Worm (Caenorhabditis elegans): ENCODE measurements around the gene gpcp-1.

The gpcp-1 gene

ce11 chrX:3127626-3128142, 17.3 kb upstream of the gpcp-1 start (continued):
- TF ChIP-seq nhr-12 (tag; optimal IDR thresholded peaks at IDR 0.05), result no peak
- peak; percentile 43 for TF ChIP-seq R02D3.7 (tag; optimal IDR thresholded peaks at IDR 0.05)
- TF ChIP-seq ceh-16 (tag; optimal IDR thresholded peaks at IDR 0.05), result no peak
- TF ChIP-seq sea-2 (GFP tag; optimal IDR thresholded peaks at IDR 0.05), result no peak
- TF ChIP-seq nfya-1 (tag; optimal IDR thresholded peaks at IDR 0.05; ENCODE audit: insufficient read depth), result peak; percentile 92
- TF ChIP-seq skn-1 (tag; optimal IDR thresholded peaks at IDR 0.05), result peak; percentile 87
- no peak for TF ChIP-seq nhr-28 (tag; optimal IDR thresholded peaks at IDR 0.05)
- TF ChIP-seq mdl-1 (tag; optimal IDR thresholded peaks at IDR 0.05), result peak; percentile 54
- peak; percentile 28 for TF ChIP-seq fkh-2 (tag; optimal IDR thresholded peaks at IDR 0.05)
- TF ChIP-seq pqm-1 (tag; optimal IDR thresholded peaks at IDR 0.05), result peak; percentile 72
- TF ChIP-seq ceh-9 (tag; optimal IDR thresholded peaks at IDR 0.05), result no peak
- no peak for TF ChIP-seq eor-1 (tag; optimal IDR thresholded peaks at IDR 0.05)
- TF ChIP-seq aly-2 (tag; optimal IDR thresholded peaks at IDR 0.05), result peak; percentile 11
- peak; percentile 80 for TF ChIP-seq ceh-28 (tag; optimal IDR thresholded peaks at IDR 0.05)
- TF ChIP-seq tbx-2 (tag; optimal IDR thresholded peaks at IDR 0.05), result peak; percentile 86
- peak; percentile 93 for TF ChIP-seq fos-1 (tag; optimal IDR thresholded peaks at IDR 0.05)
- TF ChIP-seq nhr-23 (tag; optimal IDR thresholded peaks at IDR 0.05), result peak; percentile 79
- TF ChIP-seq egl-27 (tag; optimal IDR thresholded peaks at IDR 0.05), result peak; percentile 86
- TF ChIP-seq pha-4 (tag; optimal IDR thresholded peaks at IDR 0.05), result peak; percentile 98
- peak in 1 of 3 experiments; percentile 4 for TF ChIP-seq elt-3 (tag; optimal IDR thresholded peaks at IDR 0.05)

DNA sequence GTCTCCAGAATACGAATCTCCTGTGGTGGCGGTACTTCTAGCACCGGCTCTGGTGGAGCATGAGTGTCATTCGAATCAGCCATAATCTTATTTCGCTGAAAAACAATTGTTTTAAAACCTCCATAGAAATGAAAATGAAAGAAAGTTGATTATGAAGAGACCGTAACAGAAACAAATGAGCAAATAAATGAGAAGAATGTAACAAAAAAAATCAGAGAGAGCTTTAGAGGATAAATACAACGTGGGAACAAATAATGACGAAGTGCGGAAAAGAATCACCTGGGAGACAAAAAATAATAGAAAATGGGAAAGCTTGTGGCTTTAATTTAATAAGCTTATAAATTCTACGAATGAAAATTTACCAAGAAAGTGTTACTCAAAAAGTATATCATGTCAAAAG, 16.6 kb upstream of the gpcp-1 start, which contains the start of gene spc-1:
spc-1 (minus strand) TSS at position 101 of the 400 bp plus-strand sequence.
- peak; percentile 47 for TF ChIP-seq pqm-1 (tag; optimal IDR thresholded peaks at IDR 0.05)
- TF ChIP-seq aly-2 (tag; optimal IDR thresholded peaks at IDR 0.05), result no peak
- TF ChIP-seq egl-5 (tag; optimal IDR thresholded peaks at IDR 0.05), result no peak
- no peak for TF ChIP-seq lin-15B (tag; optimal IDR thresholded peaks at IDR 0.05)

- TF ChIP-seq lin-39 (tag; optimal IDR thresholded peaks at IDR 0.05) (peak; percentile 89), nhr-237 (tag; optimal IDR thresholded peaks at IDR 0.05) (no peak), hmg-11 (tag; optimal IDR thresholded peaks at IDR 0.05) (peak; percentile 54), elt-2 (tag; optimal IDR thresholded peaks at IDR 0.05) (no peak), nfya-1 (tag; optimal IDR thresholded peaks at IDR 0.05; ENCODE audit: insufficient read depth) (peak; percentile 49), fkh-10 (GFP tag; optimal IDR thresholded peaks at IDR 0.05) (peak; percentile 12)
Measured at ce11 chrX:3126233-3126632, 15.8 kb upstream of the gpcp-1 start.

DNA sequence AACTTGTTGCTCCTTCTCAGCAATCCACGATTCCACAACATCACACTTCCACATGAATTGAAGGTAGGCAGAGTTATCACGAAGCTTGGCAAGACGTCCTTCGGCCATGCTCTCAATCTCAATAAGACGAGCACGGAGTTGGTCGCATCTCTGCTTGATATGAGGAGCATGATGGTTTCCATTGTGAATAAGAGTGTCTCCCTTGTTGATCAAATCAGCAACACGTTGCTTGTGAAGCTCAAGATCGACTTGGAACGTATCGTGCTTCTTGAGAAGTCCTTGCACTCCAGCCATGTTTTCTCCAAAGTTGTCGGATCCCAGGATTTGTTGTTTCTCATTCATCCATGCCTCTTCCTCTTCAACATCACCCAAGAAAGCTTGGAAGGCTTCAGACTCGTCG, 9.2 kb upstream of the gpcp-1 start:
- TF ChIP-seq nhr-23 (tag; optimal IDR thresholded peaks at IDR 0.05) (no peak), ztf-4 (tag; optimal IDR thresholded peaks at IDR 0.05) (no peak), aly-2 (tag; optimal IDR thresholded peaks at IDR 0.05) (no peak), lin-39 (tag; optimal IDR thresholded peaks at IDR 0.05) (no peak), tbx-2 (tag; optimal IDR thresholded peaks at IDR 0.05) (no peak), egl-27 (tag; optimal IDR thresholded peaks at IDR 0.05) (no peak), ceh-16 (tag; optimal IDR thresholded peaks at IDR 0.05) (no peak), elt-2 (tag; optimal IDR thresholded peaks at IDR 0.05) (no peak), nhr-76 (tag; optimal IDR thresholded peaks at IDR 0.05) (no peak), zag-1 (tag; optimal IDR thresholded peaks at IDR 0.05) (no peak), daf-12 (tag; optimal IDR thresholded peaks at IDR 0.05) (no peak)

DNA sequence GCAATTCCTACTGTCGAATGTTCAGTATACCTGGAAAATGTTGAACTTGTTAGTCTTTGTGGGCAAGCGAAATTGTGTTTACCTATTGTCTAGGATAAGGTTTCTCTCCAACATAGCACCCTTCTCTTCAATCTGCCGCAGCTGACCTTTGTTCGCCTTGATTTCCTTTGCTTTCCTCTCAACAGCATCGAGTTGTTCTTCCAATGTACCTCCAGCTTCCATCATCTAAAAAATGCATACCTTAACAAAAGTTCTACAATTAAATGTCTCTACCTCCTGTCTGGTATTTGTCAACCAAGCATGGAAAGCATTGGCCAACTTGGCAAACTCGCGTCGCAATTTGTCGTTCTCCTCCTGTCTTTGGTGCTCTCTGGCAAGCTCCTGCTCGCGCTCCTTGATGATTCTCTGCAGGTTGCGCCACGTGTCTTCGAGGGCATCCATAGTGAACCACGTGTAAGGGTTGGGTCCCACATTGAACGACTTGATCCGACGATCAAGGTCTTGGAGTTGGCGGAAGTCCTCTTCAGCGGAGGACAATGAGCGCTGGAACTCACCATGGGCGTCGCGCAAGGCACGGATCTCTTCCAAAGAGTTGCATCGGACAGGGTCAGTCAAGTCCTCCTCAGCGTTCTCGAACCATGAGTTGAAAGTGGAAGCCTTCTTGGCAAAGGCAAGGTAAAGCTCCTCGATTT, 8.3 kb upstream of the gpcp-1 start:
- TF ChIP-seq nhr-28 (tag; optimal IDR thresholded peaks at IDR 0.05) (no peak), fkh-2 (tag; optimal IDR thresholded peaks at IDR 0.05) (no peak), nfya-1 (tag; optimal IDR thresholded peaks at IDR 0.05; ENCODE audit: insufficient read depth) (no peak), eor-1 (tag; optimal IDR thresholded peaks at IDR 0.05) (no peak), elt-1 (tag; optimal IDR thresholded peaks at IDR 0.05) (no peak), unc-39 (tag; optimal IDR thresholded peaks at IDR 0.05) (no peak), egl-5 (tag; optimal IDR thresholded peaks at IDR 0.05) (no peak), skn-1 (tag; optimal IDR thresholded peaks at IDR 0.05) (no peak), ztf-11 (tag; optimal IDR thresholded peaks at IDR 0.05) (no peak), sea-2 (GFP tag; optimal IDR thresholded peaks at IDR 0.05) (no peak), daf-12 (tag; optimal IDR thresholded peaks at IDR 0.05) (no peak), snpc-4 (tag; optimal IDR thresholded peaks at IDR 0.05) (no peak), elt-2 (tag; optimal IDR thresholded peaks at IDR 0.05) (no peak), lsy-12 (tag; optimal IDR thresholded peaks at IDR 0.05) (no peak), aly-2 (tag; optimal IDR thresholded peaks at IDR 0.05) (no peak), nhr-12 (tag; optimal IDR thresholded peaks at IDR 0.05) (no peak), ceh-28 (tag; optimal IDR thresholded peaks at IDR 0.05) (no peak)

Measured in whole organism, L3 larva.